Worm (Caenorhabditis elegans) whole organism, late embryonic: Measurements from ENCODE around the gene F26F12.3.

Experiments
- K02D7.2 ChIP-seq: sonication (generic microtip); optimal IDR thresholded peaks from 2 replicates; lab custom pipeline; 2017; ENCODE audit warnings: mild to moderate bottlenecking, missing genetic modification characterization, missing compliant biosample characterization
- ama-1 ChIP-seq: fragments of 150-350 bp; optimal IDR thresholded peaks from 2 replicates; lab custom pipeline; 2014
- ceh-6 ChIP-seq: fragments of 200-800 bp; sonication (Bioruptor generic); optimal IDR thresholded peaks from 2 replicates; lab custom pipeline; 2018; ENCODE audit warnings: mild to moderate bottlenecking, missing genetic modification characterization, missing compliant biosample characterization
- eyg-1 ChIP-seq: sonication (generic microtip); optimal IDR thresholded peaks from 2 replicates; lab custom pipeline; 2016; ENCODE audit warnings: missing genotype, missing genetic modification characterization, missing compliant biosample characterization
- lin-11 ChIP-seq: fragments of 200-800 bp; sonication (Bioruptor generic); optimal IDR thresholded peaks from 2 replicates; lab custom pipeline; 2018; ENCODE audit warnings: mild to moderate bottlenecking, missing genetic modification characterization, missing compliant biosample characterization
- nfya-1 ChIP-seq: sonication (generic microtip); optimal IDR thresholded peaks from 2 replicates; lab custom pipeline; 2017; ENCODE audit warnings: missing genetic modification characterization, mild to moderate bottlenecking, missing compliant biosample characterization, antibody characterized with exemption, moderate library complexity
- pha-4 ChIP-seq: fragments of 150-350 bp; optimal IDR thresholded peaks from 2 replicates; lab custom pipeline; 2018; ENCODE audit warnings: missing biosample characterization, missing genetic modification reagents, missing genetic modification characterization

ce11 chrV:5821451-5822143, 23.9 kb downstream of the F26F12.3 start:
- TF ChIP-seq K02D7.2 (tag; lab: Kevin White, UChicago) = no peak
- TF ChIP-seq ceh-6 (GFP tag; lab: Kevin White, UChicago) = no peak
- no peak for TF ChIP-seq lin-11 (tag; lab: Kevin White, UChicago)
- no peak for TF ChIP-seq eyg-1 (tag; lab: Kevin White, UChicago)
- TF ChIP-seq pha-4 (tag; lab: Kevin White, UChicago) = no peak
- TF ChIP-seq ama-1 (lab: Kevin White, UChicago) = no peak
- TF ChIP-seq nfya-1 = no peak
